Fruit fly (Drosophila melanogaster): ENCODE results near the gene p24-2.

DNA sequence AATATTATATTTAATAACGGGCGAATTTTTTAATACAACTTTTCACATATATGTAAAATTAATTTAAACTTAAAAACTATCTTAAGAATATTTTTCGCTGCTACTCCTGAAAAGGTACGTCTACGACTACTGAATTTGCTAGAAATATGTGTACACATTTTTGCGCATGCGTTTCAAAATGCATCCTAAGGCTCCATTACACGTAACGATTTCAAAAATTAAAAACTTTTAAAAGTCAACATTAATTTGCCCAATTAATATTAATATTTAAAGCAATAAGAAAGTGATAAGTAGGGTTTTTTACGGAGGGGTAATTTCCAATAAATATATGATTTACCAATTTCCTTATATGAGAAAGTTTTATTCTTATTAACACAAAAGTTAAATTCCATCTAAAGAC is 38.2 kb upstream of the p24-2 start, which contains the start of gene FoxP:
- no peak for TF ChIP-seq CG8478 (optimal IDR thresholded peaks at IDR 0.05)
- TF ChIP-seq CTCF (optimal IDR thresholded peaks at IDR 0.05) = no peak

Measured in S2 (cell line).